Worm (Caenorhabditis elegans): ENCODE results near the gene C36B7.6.

C36B7.6 gene

ce11 chrX:7100290-7100689, at the start of gene C36B7.6:
Gene C36B7.6 (minus strand): TSS chrX:7100338.
- TF ChIP-seq flt-1 (GFP tag; IDR thresholded peaks at IDR 0.05) (no peak), med-1 (GFP tag; optimal IDR thresholded peaks at IDR 0.05; ENCODE audit: insufficient read depth) (no peak), klf-2 (GFP tag; conservative IDR thresholded peaks at IDR 0.05) (no peak), ztf-29 (GFP tag; IDR thresholded peaks at IDR 0.05) (no peak), ref-1 (GFP tag; conservative IDR thresholded peaks at IDR 0.05) (no peak), tab-1 (GFP tag; IDR thresholded peaks at IDR 0.05) (no peak), T22C8.4 (GFP tag; IDR thresholded peaks at IDR 0.05) (no peak), cog-1 (tag; optimal IDR thresholded peaks at IDR 0.05) (no peak), ztf-23 (GFP tag; IDR thresholded peaks at IDR 0.05) (no peak)

DNA sequence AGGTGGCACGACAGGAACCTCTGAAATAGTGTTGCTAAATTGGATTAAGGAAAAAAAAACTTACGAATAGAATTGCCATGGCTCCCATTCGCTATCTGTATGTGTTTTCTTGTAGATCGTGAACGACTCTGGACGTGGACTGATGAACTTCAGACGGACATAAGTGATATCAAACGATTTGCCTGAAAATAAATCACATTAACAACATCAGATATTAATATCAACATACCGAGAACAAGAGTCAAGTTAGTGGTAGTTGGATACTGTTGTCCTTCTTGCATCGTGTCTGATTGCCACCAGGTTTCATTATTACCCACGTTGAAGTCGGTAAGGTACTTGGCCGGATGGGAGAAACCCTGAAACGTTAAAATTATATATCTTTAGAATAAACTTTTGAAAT, 49.5 kb upstream of the C36B7.6 start:
- TF ChIP-seq T22C8.4 (GFP tag; IDR thresholded peaks at IDR 0.05) (no peak), cog-1 (tag; optimal IDR thresholded peaks at IDR 0.05) (no peak), ref-1 (GFP tag; conservative IDR thresholded peaks at IDR 0.05) (no peak), ztf-29 (GFP tag; IDR thresholded peaks at IDR 0.05) (no peak)

DNA sequence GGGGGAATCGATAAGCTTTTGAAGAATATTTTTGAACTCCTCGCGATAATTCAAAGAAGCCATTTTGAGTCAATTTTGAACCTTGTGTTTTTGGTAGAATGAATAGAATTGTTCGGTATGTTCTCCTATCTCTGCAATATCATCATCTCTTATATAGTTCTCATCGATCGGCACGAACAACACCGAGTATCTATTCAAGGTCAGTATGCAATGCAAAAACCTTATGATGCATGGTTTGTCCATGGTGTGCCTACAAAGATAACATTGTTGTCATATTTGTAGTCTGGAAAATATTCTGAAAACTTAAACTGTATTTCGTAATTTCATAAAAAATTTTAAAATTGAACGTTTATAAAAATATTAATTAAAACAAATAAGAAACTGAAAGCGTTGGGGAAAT, 43.4 kb upstream of the C36B7.6 start, which contains the start of gene alh-10:
Gene alh-10 (minus strand): TSS at position 127 of the 400 bp plus-strand sequence.
- TF ChIP-seq tab-1 (GFP tag; IDR thresholded peaks at IDR 0.05) (no peak), med-1 (GFP tag; optimal IDR thresholded peaks at IDR 0.05; ENCODE audit: insufficient read depth) (no peak), ztf-23 (GFP tag; IDR thresholded peaks at IDR 0.05) (no peak), T22C8.4 (GFP tag; IDR thresholded peaks at IDR 0.05) (no peak)

ce11 chrX:7140682-7141254, 40.6 kb upstream of the C36B7.6 start:
- no peak for TF ChIP-seq flt-1 (GFP tag; IDR thresholded peaks at IDR 0.05)
- TF ChIP-seq cog-1 (tag; optimal IDR thresholded peaks at IDR 0.05) = no peak
- no peak for TF ChIP-seq ref-1 (GFP tag; conservative IDR thresholded peaks at IDR 0.05)
- no peak for TF ChIP-seq klf-2 (GFP tag; conservative IDR thresholded peaks at IDR 0.05)
- no peak for TF ChIP-seq tab-1 (GFP tag; IDR thresholded peaks at IDR 0.05)
- TF ChIP-seq ztf-29 (GFP tag; IDR thresholded peaks at IDR 0.05) = no peak
- no peak for TF ChIP-seq med-1 (GFP tag; optimal IDR thresholded peaks at IDR 0.05; ENCODE audit: insufficient read depth)
- TF ChIP-seq ztf-23 (GFP tag; IDR thresholded peaks at IDR 0.05) = no peak
- no peak for TF ChIP-seq T22C8.4 (GFP tag; IDR thresholded peaks at IDR 0.05)

DNA sequence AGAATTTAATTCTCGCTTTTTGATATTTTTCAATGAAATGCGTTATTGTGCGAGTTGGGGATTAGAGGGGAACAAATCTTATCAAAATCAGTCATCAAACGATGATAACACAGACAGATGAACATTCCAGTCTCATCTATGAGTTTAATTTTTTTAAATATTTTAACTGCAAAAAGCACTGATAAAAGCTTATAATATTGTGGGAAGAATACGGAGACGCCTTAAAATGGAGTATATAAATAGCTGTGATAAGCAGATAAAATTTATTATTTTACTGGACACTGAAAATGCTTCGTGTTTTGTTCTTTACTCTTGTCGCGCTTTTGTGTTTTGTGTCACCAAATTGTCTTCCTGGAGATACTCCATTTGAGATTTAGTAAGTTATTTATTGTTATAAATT, 39.5 kb upstream of the C36B7.6 start, which contains the start of gene clec-86:
Gene clec-86 (plus strand): TSS at position 262 of the 400 bp plus-strand sequence.
- TF ChIP-seq cog-1 (tag; optimal IDR thresholded peaks at IDR 0.05) = no peak
- no peak for TF ChIP-seq klf-2 (GFP tag; conservative IDR thresholded peaks at IDR 0.05)
- TF ChIP-seq ztf-23 (GFP tag; IDR thresholded peaks at IDR 0.05) = no peak
- no peak for TF ChIP-seq med-1 (GFP tag; optimal IDR thresholded peaks at IDR 0.05; ENCODE audit: insufficient read depth)

- no peak for TF ChIP-seq ref-1 (GFP tag; conservative IDR thresholded peaks at IDR 0.05)
- no peak for TF ChIP-seq cog-1 (tag; optimal IDR thresholded peaks at IDR 0.05)
- no peak for TF ChIP-seq flt-1 (GFP tag; IDR thresholded peaks at IDR 0.05)
- TF ChIP-seq med-1 (GFP tag; optimal IDR thresholded peaks at IDR 0.05; ENCODE audit: insufficient read depth) = no peak
- TF ChIP-seq T22C8.4 (GFP tag; IDR thresholded peaks at IDR 0.05) = no peak
- no peak for TF ChIP-seq klf-2 (GFP tag; conservative IDR thresholded peaks at IDR 0.05)
- no peak for TF ChIP-seq ztf-23 (GFP tag; IDR thresholded peaks at IDR 0.05)
- TF ChIP-seq ztf-29 (GFP tag; IDR thresholded peaks at IDR 0.05) = no peak
- no peak for TF ChIP-seq tab-1 (GFP tag; IDR thresholded peaks at IDR 0.05)
Observed at ce11 chrX:7131206-7131605, 31.1 kb upstream of the C36B7.6 start.

ce11 chrX:7129460-7129859, 29.3 kb upstream of the C36B7.6 start:
- TF ChIP-seq ref-1 (GFP tag; conservative IDR thresholded peaks at IDR 0.05) (0 out of 2 replicates have a peak, but pooled peaks have one; percentile 5), flt-1 (GFP tag; IDR thresholded peaks at IDR 0.05) (no peak), ztf-23 (GFP tag; IDR thresholded peaks at IDR 0.05) (no peak)

DNA sequence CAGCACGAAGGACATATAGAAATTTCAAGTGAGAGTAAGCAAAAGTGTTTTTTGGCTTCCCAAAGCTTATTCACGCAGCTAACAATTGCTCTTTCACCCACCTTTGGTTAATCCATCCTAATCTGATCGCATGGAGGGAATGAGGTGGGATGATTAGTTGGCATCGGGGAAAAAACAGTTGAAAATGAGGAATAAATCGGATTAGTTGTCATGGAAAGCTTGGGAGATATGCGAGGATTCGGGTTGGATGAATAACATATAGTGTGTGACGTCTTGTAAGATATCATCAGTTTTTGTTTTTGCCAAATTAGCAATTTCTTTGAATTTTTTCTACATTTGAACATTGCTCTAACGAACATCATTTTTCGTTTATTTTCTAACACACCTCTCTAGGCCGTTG, 28.5 kb upstream of the C36B7.6 start:
- no peak for TF ChIP-seq klf-2 (GFP tag; conservative IDR thresholded peaks at IDR 0.05)
- TF ChIP-seq tab-1 (GFP tag; IDR thresholded peaks at IDR 0.05) = no peak
- no peak for TF ChIP-seq flt-1 (GFP tag; IDR thresholded peaks at IDR 0.05)
- TF ChIP-seq med-1 (GFP tag; optimal IDR thresholded peaks at IDR 0.05; ENCODE audit: insufficient read depth) = no peak
- no peak for TF ChIP-seq ztf-29 (GFP tag; IDR thresholded peaks at IDR 0.05)
- TF ChIP-seq ref-1 (GFP tag; conservative IDR thresholded peaks at IDR 0.05) = no peak
- no peak for TF ChIP-seq T22C8.4 (GFP tag; IDR thresholded peaks at IDR 0.05)
- no peak for TF ChIP-seq cog-1 (tag; optimal IDR thresholded peaks at IDR 0.05)
- TF ChIP-seq ztf-23 (GFP tag; IDR thresholded peaks at IDR 0.05) = no peak

ce11 chrX:7126348-7126747, 26.2 kb upstream of the C36B7.6 start, which contains the start of gene ist-1:
Gene ist-1 (plus strand): TSS chrX:7126648.
- no peak for TF ChIP-seq tab-1 (GFP tag; IDR thresholded peaks at IDR 0.05)

- TF ChIP-seq ztf-29 (GFP tag; IDR thresholded peaks at IDR 0.05) (no peak), med-1 (GFP tag; optimal IDR thresholded peaks at IDR 0.05; ENCODE audit: insufficient read depth) (no peak), flt-1 (GFP tag; IDR thresholded peaks at IDR 0.05) (no peak), ref-1 (GFP tag; conservative IDR thresholded peaks at IDR 0.05) (no peak), cog-1 (tag; optimal IDR thresholded peaks at IDR 0.05) (no peak), ztf-23 (GFP tag; IDR thresholded peaks at IDR 0.05) (no peak), T22C8.4 (GFP tag; IDR thresholded peaks at IDR 0.05) (no peak), klf-2 (GFP tag; conservative IDR thresholded peaks at IDR 0.05) (no peak), tab-1 (GFP tag; IDR thresholded peaks at IDR 0.05) (no peak)
Observed at ce11 chrX:7125178-7125577, 25.0 kb upstream of the C36B7.6 start.

DNA sequence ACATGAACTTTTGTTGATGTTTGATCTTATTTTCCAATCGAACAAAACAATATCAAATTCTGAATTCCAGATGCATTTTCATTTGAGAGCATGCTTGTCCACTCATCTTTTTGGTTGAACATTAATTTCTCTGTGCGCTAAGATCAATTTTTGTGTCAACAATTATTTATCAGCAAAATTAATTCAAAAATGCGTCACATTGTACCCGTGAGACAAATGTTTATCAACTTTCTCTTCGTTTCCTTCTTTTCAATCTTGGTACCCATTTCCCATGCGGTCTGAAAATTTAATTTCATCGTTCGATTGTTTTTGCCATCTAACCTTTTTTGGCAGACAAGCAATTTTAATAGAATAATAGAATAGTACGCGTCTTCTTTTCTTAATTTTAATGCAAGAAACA, 23.9 kb upstream of the C36B7.6 start:
- TF ChIP-seq ztf-23 (GFP tag; IDR thresholded peaks at IDR 0.05) (no peak), flt-1 (GFP tag; IDR thresholded peaks at IDR 0.05) (no peak), T22C8.4 (GFP tag; IDR thresholded peaks at IDR 0.05) (no peak), ref-1 (GFP tag; conservative IDR thresholded peaks at IDR 0.05) (no peak), cog-1 (tag; optimal IDR thresholded peaks at IDR 0.05) (no peak), ztf-29 (GFP tag; IDR thresholded peaks at IDR 0.05) (no peak), tab-1 (GFP tag; IDR thresholded peaks at IDR 0.05) (no peak), med-1 (GFP tag; optimal IDR thresholded peaks at IDR 0.05; ENCODE audit: insufficient read depth) (no peak), klf-2 (GFP tag; conservative IDR thresholded peaks at IDR 0.05) (no peak)
